Fruit fly (Drosophila melanogaster) whole organism, embryonic: ENCODE measurements around the gene pHCl-2.

ENCODE experiments used
- Abd-B ChIP-seq: fragments of 200-800 bp; sonication (Bioruptor generic); optimal IDR thresholded peaks from 2 replicates; lab custom pipeline; 2018; ENCODE audit warnings: missing biosample characterization, mild to moderate bottlenecking, missing genetic modification characterization, moderate library complexity
- Ada2b ChIP-seq: fragments of 200-800 bp; sonication (Bioruptor generic); IDR thresholded peaks from 2 replicates; pipeline ENCODE4 v1.3.6; 2022; ENCODE audit warnings: missing biosample characterization, missing genetic modification characterization
- CG10321 ChIP-seq: fragments of 200-800 bp; sonication (Bioruptor generic); IDR thresholded peaks from 2 replicates; pipeline ENCODE4 v1.3.6; 2022; ENCODE audit warnings: missing biosample characterization, missing genetic modification characterization
- CG12391 ChIP-seq: fragments of 200-800 bp; sonication (Bioruptor generic); optimal IDR thresholded peaks from 3 replicates; lab custom pipeline; 2018; ENCODE audit warnings: missing biosample characterization, mild to moderate bottlenecking, missing genetic modification characterization, moderate library complexity
- CG13424 ChIP-seq: fragments of 200-800 bp; sonication (Bioruptor generic); optimal IDR thresholded peaks from 2 replicates; lab custom pipeline; 2019; ENCODE audit warnings: missing biosample characterization, mild to moderate bottlenecking, missing genetic modification characterization, moderate library complexity
- CG14441 ChIP-seq: fragments of 200-800 bp; sonication (Bioruptor generic); IDR thresholded peaks from 2 replicates; pipeline ENCODE4 v1.3.6; 2022; ENCODE audit warnings: missing biosample characterization, missing genetic modification characterization
- CG1603 ChIP-seq: fragments of 200-800 bp; sonication (Bioruptor generic); optimal IDR thresholded peaks from 2 replicates; lab custom pipeline; 2019; ENCODE audit warnings: missing biosample characterization, mild to moderate bottlenecking, missing genetic modification characterization, moderate library complexity
- CG1647 ChIP-seq: fragments of 200-800 bp; sonication (Bioruptor generic); optimal IDR thresholded peaks from 3 replicates; lab custom pipeline; 2016; ENCODE audit warnings: missing biosample characterization, missing genetic modification characterization
- CG18476 ChIP-seq: fragments of 200-800 bp; sonication (Bioruptor generic); optimal IDR thresholded peaks from 2 replicates; lab custom pipeline; 2016; ENCODE audit warnings: missing biosample characterization, mild to moderate bottlenecking, missing genetic modification characterization
- CG2120 ChIP-seq: fragments of 200-800 bp; sonication (Bioruptor generic); optimal IDR thresholded peaks from 3 replicates; lab custom pipeline; 2016; ENCODE audit warnings: missing biosample characterization, missing genetic modification characterization
- CG2678 ChIP-seq: fragments of 200-800 bp; sonication (Bioruptor generic); optimal IDR thresholded peaks from 3 replicates; lab custom pipeline; 2019; ENCODE audit warnings: missing biosample characterization, mild to moderate bottlenecking, missing genetic modification characterization, moderate library complexity
- CG31388 ChIP-seq: fragments of 200-800 bp; sonication (Bioruptor generic); optimal IDR thresholded peaks from 2 replicates; lab custom pipeline; 2016; ENCODE audit warnings: missing biosample characterization, missing genetic modification characterization
- CG31441 ChIP-seq: fragments of 200-800 bp; sonication (Bioruptor generic); IDR thresholded peaks from 2 replicates; pipeline ENCODE4 v1.3.6; 2022; ENCODE audit warnings: missing biosample characterization, missing genetic modification characterization
- CG43689 ChIP-seq: fragments of 200-800 bp; sonication (Bioruptor generic); IDR thresholded peaks from 2 replicates; pipeline ENCODE4 v1.3.6; 2022; ENCODE audit warnings: missing biosample characterization, missing genetic modification characterization
- CG6654 ChIP-seq: fragments of 200-800 bp; sonication (Bioruptor generic); optimal IDR thresholded peaks from 2 replicates; lab custom pipeline; 2017; ENCODE audit warnings: missing biosample characterization, mild to moderate bottlenecking, missing genetic modification characterization
- CG6813 ChIP-seq: fragments of 200-800 bp; sonication (Bioruptor generic); optimal IDR thresholded peaks from 2 replicates; lab custom pipeline; 2017; ENCODE audit warnings: missing biosample characterization, missing genetic modification characterization, mild to moderate bottlenecking, moderate library complexity, missing genetic modification reagents
- CG7271 ChIP-seq: fragments of 200-800 bp; sonication (Bioruptor generic); optimal IDR thresholded peaks from 2 replicates; lab custom pipeline; 2018; ENCODE audit warnings: missing biosample characterization, mild to moderate bottlenecking, missing genetic modification characterization, moderate library complexity
- CG8281 ChIP-seq: fragments of 200-800 bp; sonication (Bioruptor generic); optimal IDR thresholded peaks from 2 replicates; lab custom pipeline; 2018; ENCODE audit warnings: missing biosample characterization, mild to moderate bottlenecking, missing genetic modification characterization, moderate library complexity
- CrebB ChIP-seq: fragments of 200-800 bp; sonication (Bioruptor generic); optimal IDR thresholded peaks from 3 replicates; lab custom pipeline; 2018; ENCODE audit warnings: missing biosample characterization, mild to moderate bottlenecking, missing genetic modification characterization
- D19A ChIP-seq: fragments of 200-800 bp; optimal IDR thresholded peaks from 3 replicates; lab custom pipeline; 2019; ENCODE audit warnings: missing biosample characterization, mild to moderate bottlenecking, missing genetic modification characterization, moderate library complexity
- D19B ChIP-seq: fragments of 200-800 bp; sonication (Bioruptor generic); optimal IDR thresholded peaks from 2 replicates; lab custom pipeline; 2017; ENCODE audit warnings: missing biosample characterization, mild to moderate bottlenecking, missing genetic modification characterization
- Fer2 ChIP-seq: fragments of 200-800 bp; sonication (Bioruptor generic); optimal IDR thresholded peaks from 2 replicates; lab custom pipeline; 2018; ENCODE audit warnings: missing biosample characterization, mild to moderate bottlenecking, missing genetic modification characterization, moderate library complexity
- Hr3 ChIP-seq: fragments of 200-800 bp; sonication (Bioruptor generic); optimal IDR thresholded peaks from 3 replicates; lab custom pipeline; 2016; ENCODE audit warnings: missing biosample characterization, missing genetic modification characterization
- Lhr ChIP-seq: fragments of 200-800 bp; sonication (Bioruptor generic); optimal IDR thresholded peaks from 3 replicates; lab custom pipeline; 2017; ENCODE audit warnings: mild to moderate bottlenecking, missing biosample characterization, missing genetic modification reagents, missing genetic modification characterization
- NfI ChIP-seq: fragments of 200-800 bp; sonication (Bioruptor generic); optimal IDR thresholded peaks from 3 replicates; lab custom pipeline; 2018; ENCODE audit warnings: missing biosample characterization, mild to moderate bottlenecking, missing genetic modification characterization, moderate library complexity
- Oli ChIP-seq: fragments of 200-800 bp; sonication (Bioruptor generic); optimal IDR thresholded peaks from 2 replicates; lab custom pipeline; 2018; ENCODE audit warnings: missing biosample characterization, mild to moderate bottlenecking, missing genetic modification characterization, moderate library complexity
- Sox100B ChIP-seq: fragments of 200-800 bp; sonication (Bioruptor generic); optimal IDR thresholded peaks from 3 replicates; lab custom pipeline; 2018; ENCODE audit warnings: missing biosample characterization, mild to moderate bottlenecking, missing genetic modification characterization
- Sox102F ChIP-seq: fragments of 200-800 bp; sonication (Bioruptor generic); optimal IDR thresholded peaks from 2 replicates; lab custom pipeline; 2018; ENCODE audit warnings: missing biosample characterization, mild to moderate bottlenecking, missing genetic modification characterization, moderate library complexity
- Taf1 ChIP-seq: fragments of 200-800 bp; sonication (Bioruptor generic); IDR thresholded peaks from 2 replicates; pipeline ENCODE4 v1.3.6; 2022; ENCODE audit warnings: missing biosample characterization, missing genetic modification characterization
- abd-A ChIP-seq: fragments of 200-800 bp; sonication (Bioruptor generic); optimal IDR thresholded peaks from 3 replicates; lab custom pipeline; 2019; ENCODE audit warnings: missing biosample characterization, mild to moderate bottlenecking, missing genetic modification characterization, moderate library complexity
- crp ChIP-seq, 2 experiments: fragments of 200-800 bp; sonication (Bioruptor generic); optimal IDR thresholded peaks; 2 replicates in 1 of 2; 3 replicates in 1 of 2; lab custom pipeline; 2017; ENCODE audit warnings: missing biosample characterization in 2 of 2, missing genetic modification characterization in 2 of 2, mild to moderate bottlenecking in 1 of 2, moderate library complexity in 1 of 2
- dmrt99B ChIP-seq: fragments of 200-800 bp; sonication (Bioruptor generic); optimal IDR thresholded peaks from 2 replicates; lab custom pipeline; 2018; ENCODE audit warnings: missing biosample characterization, mild to moderate bottlenecking, missing genetic modification characterization, moderate library complexity
- exex ChIP-seq: fragments of 200-800 bp; sonication (Bioruptor generic); optimal IDR thresholded peaks from 4 replicates; lab custom pipeline; 2018; ENCODE audit warnings: missing biosample characterization, mild to moderate bottlenecking, missing genetic modification characterization, moderate library complexity
- fd64A ChIP-seq: fragments of 200-800 bp; sonication (Bioruptor generic); optimal IDR thresholded peaks from 3 replicates; lab custom pipeline; 2018; ENCODE audit warnings: missing biosample characterization, mild to moderate bottlenecking, missing genetic modification characterization
- ind ChIP-seq: fragments of 200-800 bp; sonication (Bioruptor generic); optimal IDR thresholded peaks from 3 replicates; lab custom pipeline; 2016; ENCODE audit warnings: missing biosample characterization, missing genetic modification characterization
- onecut ChIP-seq: fragments of 200-800 bp; sonication (Bioruptor generic); IDR thresholded peaks from 2 replicates; pipeline ENCODE4 v1.3.6; 2022; ENCODE audit warnings: missing biosample characterization, missing genetic modification characterization
- row ChIP-seq: fragments of 200-800 bp; sonication (Bioruptor generic); IDR thresholded peaks from 3 replicates; pipeline ENCODE4 v1.3.6; 2022; ENCODE audit warnings: missing biosample characterization, missing genetic modification characterization
- sug ChIP-seq: fragments of 200-800 bp; optimal IDR thresholded peaks from 2 replicates; lab custom pipeline; 2019; ENCODE audit warnings: missing biosample characterization, mild to moderate bottlenecking, missing genetic modification characterization, moderate library complexity
- z ChIP-seq: fragments of 200-800 bp; sonication (Bioruptor generic); IDR thresholded peaks from 3 replicates; pipeline ENCODE4 v1.3.6; 2022; ENCODE audit warnings: missing biosample characterization, missing genetic modification characterization

pHCl-2 gene

dm6 chr3R:31306454-31306853, 1.3 kb upstream of the pHCl-2 start (continued):
- TF ChIP-seq dmrt99B (tag; lab: Kevin White, UChicago) (peak; percentile 29), CG2678 (tag; lab: Kevin White, UChicago) (peak; percentile 47), Fer2 (tag; lab: Kevin White, UChicago) (no peak), CG1647 (GFP tag; lab: Kevin White, UChicago) (no peak), z (GFP tag; lab: Robert Waterston, UW) (no peak), row (GFP tag; lab: Robert Waterston, UW) (peak; percentile 52), Ada2b (GFP tag; lab: Robert Waterston, UW) (no peak), CG12391 (tag; lab: Kevin White, UChicago) (peak; percentile 1), CG31441 (GFP tag; lab: Robert Waterston, UW) (0 out of 2 replicates have a peak, but pooled peaks have one; percentile 28), D19A (tag; lab: Kevin White, UChicago) (peak; percentile 85), Taf1 (GFP tag; lab: Robert Waterston, UW) (no peak), Oli (tag; lab: Kevin White, UChicago) (peak; percentile 1), Sox102F (peak; percentile 19), Abd-B (GFP tag; lab: Kevin White, UChicago) (peak; percentile 0), NfI (GFP tag; lab: Kevin White, UChicago) (peak; percentile 2), exex (peak; percentile 79), CG6813 (GFP tag; lab: Kevin White, UChicago) (no peak), D19B (GFP tag; lab: Kevin White, UChicago) (no peak), CG14441 (GFP tag; lab: Robert Waterston, UW) (no peak), CG2120 (GFP tag; lab: Kevin White, UChicago) (peak; percentile 28), sug (tag; lab: Kevin White, UChicago) (peak; percentile 34), Hr3 (GFP tag; lab: Kevin White, UChicago) (no peak), Sox100B (GFP tag; lab: Kevin White, UChicago) (no peak)

dm6 chr3R:31301527-31301926, 3.7 kb downstream of the pHCl-2 start:
- TF ChIP-seq CG8281 (tag; lab: Kevin White, UChicago) (no peak), onecut (GFP tag; lab: Robert Waterston, UW) (0 out of 2 replicates have a peak, but pooled peaks have one; percentile 14), fd64A (GFP tag; lab: Kevin White, UChicago) (no peak), CG18476 (peak; percentile 56), abd-A (tag; lab: Kevin White, UChicago) (no peak), crp (GFP tag; optimal IDR thresholded peaks at IDR 0.05; lab: Kevin White, UChicago) (peak in 1 of 2 experiments; percentile 15)

dm6 chr3R:31296989-31297388, 8.2 kb downstream of the pHCl-2 start:
- TF ChIP-seq Lhr (no peak), CG43689 (GFP tag; lab: Robert Waterston, UW) (no peak), CG6654 (no peak), CG10321 (no peak), CG31388 (GFP tag; lab: Kevin White, UChicago) (no peak), CG13424 (no peak), CG7271 (no peak), CG1603 (tag; lab: Kevin White, UChicago) (no peak), CrebB (no peak), ind (GFP tag; lab: Kevin White, UChicago) (no peak)
